Worm (Caenorhabditis elegans): ENCODE measurements around the gene F53E4.2.
"Not testable (repeated sequence)": the region's sequence is repeated elsewhere in the genome, so short reads cannot be mapped to it uniquely, and the experiment has no call there.

DNA sequence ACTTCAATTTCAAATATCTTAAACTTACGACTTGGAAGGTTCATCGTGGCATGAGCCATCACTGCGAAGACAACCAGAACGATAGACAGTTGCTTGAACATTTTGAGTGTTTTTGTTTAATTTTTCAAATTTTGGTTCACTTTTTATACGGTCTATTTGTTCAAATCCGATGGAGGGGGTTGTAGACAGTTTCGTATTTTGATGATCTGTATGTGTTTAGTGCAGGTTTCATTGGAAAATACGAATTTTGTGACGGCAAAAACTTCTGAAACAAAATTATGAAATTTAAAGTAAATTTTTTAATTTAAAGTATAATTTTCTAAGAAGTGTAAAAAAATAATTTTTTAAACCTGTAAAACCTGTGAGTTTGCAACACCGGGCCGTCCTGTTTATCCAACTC lies 11.0 kb upstream of the F53E4.2 start, which contains the start of gene C55A1.4:
- TF ChIP-seq lsy-2 (tag; optimal IDR thresholded peaks at IDR 0.05); nhr-12 (tag; optimal IDR thresholded peaks at IDR 0.05); unc-55 (GFP tag; optimal IDR thresholded peaks at IDR 0.05); nhr-23 (tag; optimal IDR thresholded peaks at IDR 0.05); egl-27 (tag; optimal IDR thresholded peaks at IDR 0.05); blmp-1 (tag; optimal IDR thresholded peaks at IDR 0.05; ENCODE audit: insufficient read depth); nhr-237 (tag; optimal IDR thresholded peaks at IDR 0.05); zag-1 (tag; optimal IDR thresholded peaks at IDR 0.05); ama-1 (optimal IDR thresholded peaks at IDR 0.05); ceh-82 (tag; optimal IDR thresholded peaks at IDR 0.05); ceh-16 (tag; optimal IDR thresholded peaks at IDR 0.05); nhr-6 (tag; optimal IDR thresholded peaks at IDR 0.05); unc-62 (GFP tag; optimal IDR thresholded peaks at IDR 0.05); nhr-10 (tag; optimal IDR thresholded peaks at IDR 0.05): not testable (repeated sequence)
